Fruit fly (Drosophila melanogaster): ENCODE data around the gene CG6083.

dm6 chr3L:11626229-11626826 is 403 bp upstream of the CG6083 start, which contains the start of gene PCID2:
- TF ChIP-seq kay (GFP tag; ENCODE audit: borderline replicate concordance) (no peak), Clk (GFP tag; optimal IDR thresholded peaks at IDR 0.05) (no peak), CG11617 (GFP tag; optimal IDR thresholded peaks at IDR 0.05) (no peak), CG7101 (tag; optimal IDR thresholded peaks at IDR 0.05) (no peak), CG5204 (GFP tag; optimal IDR thresholded peaks at IDR 0.05) (no peak), cnc (optimal IDR thresholded peaks at IDR 0.05) (no peak), Mnt (GFP tag; optimal IDR thresholded peaks at IDR 0.05) (no peak), CG7045 (GFP tag; optimal IDR thresholded peaks at IDR 0.05) (no peak), CG1620 (GFP tag; optimal IDR thresholded peaks at IDR 0.05) (no peak), pad (GFP tag; optimal IDR thresholded peaks at IDR 0.05) (no peak)

Data from whole organism, adult.